Worm (Caenorhabditis elegans) whole organism, L4 larva: ENCODE data around the gene slc-17.8.

Experiments
- D1046.2 ChIP-seq: fragments of 200-800 bp; sonication (Bioruptor generic); IDR thresholded peaks from 2 replicates; pipeline ENCODE4 v1.3.6; 2022; ENCODE audit warnings: missing genetic modification characterization, missing compliant biosample characterization
- F10B5.3 ChIP-seq: sonication (generic microtip); optimal IDR thresholded peaks from 2 replicates; lab custom pipeline; 2016; ENCODE audit warnings: mild to moderate bottlenecking, missing genetic modification characterization, missing compliant biosample characterization
- F49E8.2 ChIP-seq: sonication (generic microtip); optimal IDR thresholded peaks from 2 replicates; lab custom pipeline; 2016; ENCODE audit warnings: missing compliant biosample characterization, mild to moderate bottlenecking, missing genetic modification characterization, borderline replicate concordance
- T26A8.4 ChIP-seq: fragments of 200-800 bp; sonication (Bioruptor generic); IDR thresholded peaks from 2 replicates; pipeline ENCODE4 v1.3.6; 2022; ENCODE audit warnings: missing genetic modification characterization, missing compliant biosample characterization
- Y5F2A.4 ChIP-seq: fragments of 200-800 bp; sonication (Bioruptor generic); optimal IDR thresholded peaks from 2 replicates; lab custom pipeline; 2018; ENCODE audit warnings: mild to moderate bottlenecking, missing genetic modification characterization, missing compliant biosample characterization
- ZK546.5 ChIP-seq, 2 experiments: sonication (generic microtip); optimal IDR thresholded peaks; 2 replicates each; lab custom pipeline; 2017; ENCODE audit warnings: missing biosample characterization in 2 of 2, missing genetic modification characterization in 2 of 2
- arid-1 ChIP-seq: fragments of 200-800 bp; sonication (Bioruptor generic); conservative IDR thresholded peaks from 2 replicates; pipeline ENCODE4 v1.3.6; 2022; ENCODE audit warnings: missing genetic modification reagents, missing genetic modification characterization, missing compliant biosample characterization
- ceh-28 ChIP-seq: fragments of 150-350 bp; optimal IDR thresholded peaks from 2 replicates; lab custom pipeline; 2014; ENCODE audit warnings: missing biosample characterization, missing genetic modification reagents, missing genetic modification characterization
- ceh-32 ChIP-seq: sonication (generic microtip); optimal IDR thresholded peaks from 2 replicates; lab custom pipeline; 2016; ENCODE audit warnings: mild to moderate bottlenecking, missing genetic modification characterization, missing compliant biosample characterization; ENCODE audit not compliant: poor library complexity
- ceh-44 ChIP-seq: fragments of 200-800 bp; sonication (Bioruptor generic); IDR thresholded peaks from 2 replicates; pipeline ENCODE4 v1.3.6; 2022; ENCODE audit warnings: missing genetic modification reagents, missing genetic modification characterization, missing compliant biosample characterization
- ceh-62 ChIP-seq: sonication (generic microtip); optimal IDR thresholded peaks from 2 replicates; lab custom pipeline; 2017; ENCODE audit warnings: missing biosample characterization, missing genetic modification characterization
- ctbp-1 ChIP-seq: fragments of 200-800 bp; sonication (Bioruptor generic); IDR thresholded peaks from 2 replicates; pipeline ENCODE4 v1.3.6; 2022; ENCODE audit warnings: missing genetic modification reagents, missing genetic modification characterization, missing compliant biosample characterization
- daf-16 ChIP-seq, 3 experiments: sonication (generic microtip); optimal IDR thresholded peaks; 2 replicates each; lab custom pipeline; 2016 to 2017; ENCODE audit warnings: missing genetic modification characterization in 3 of 3, missing genetic modification reagents in 3 of 3, mild to moderate bottlenecking in 2 of 3, missing compliant biosample characterization in 2 of 3, missing biosample characterization in 1 of 3, moderate library complexity in 1 of 3
- daf-19 ChIP-seq: fragments of 200-800 bp; sonication (Bioruptor generic); conservative IDR thresholded peaks from 2 replicates; pipeline ENCODE4 v1.3.6; 2022; ENCODE audit warnings: missing genetic modification characterization, missing compliant biosample characterization
- dmd-6 ChIP-seq: fragments of 200-800 bp; sonication (Bioruptor generic); IDR thresholded peaks from 2 replicates; pipeline ENCODE4 v1.3.6; 2022; ENCODE audit warnings: missing genetic modification reagents, missing genetic modification characterization, missing compliant biosample characterization
- dmd-9 ChIP-seq: fragments of 200-800 bp; sonication (Bioruptor generic); IDR thresholded peaks from 2 replicates; pipeline ENCODE4 v1.3.6; 2022; ENCODE audit warnings: missing genetic modification reagents, missing genetic modification characterization, missing compliant biosample characterization
- dve-1 ChIP-seq: sonication (generic microtip); optimal IDR thresholded peaks from 2 replicates; lab custom pipeline; 2017; ENCODE audit warnings: antibody characterized with exemption, mild to moderate bottlenecking, missing genetic modification characterization, missing compliant biosample characterization; ENCODE audit not compliant: insufficient read depth
- egl-43 ChIP-seq: fragments of 200-800 bp; sonication (Bioruptor generic); IDR thresholded peaks from 2 replicates; pipeline ENCODE4 v1.3.6; 2022; ENCODE audit warnings: missing genetic modification reagents, missing genetic modification characterization, missing compliant biosample characterization
- hif-1 ChIP-seq, 2 experiments: sonication (generic microtip); optimal IDR thresholded peaks; 2 replicates each; lab custom pipeline; 2016 to 2017; ENCODE audit warnings: missing compliant biosample characterization in 2 of 2, missing genetic modification characterization in 2 of 2, missing genetic modification reagents in 2 of 2, missing genotype in 2 of 2, mild to moderate bottlenecking in 1 of 2
- hlh-11 ChIP-seq: fragments of 200-800 bp; sonication (Bioruptor generic); optimal IDR thresholded peaks from 2 replicates; lab custom pipeline; 2018; ENCODE audit warnings: mild to moderate bottlenecking, missing genetic modification characterization, missing compliant biosample characterization
- hlh-30 ChIP-seq: sonication (generic microtip); optimal IDR thresholded peaks from 2 replicates; lab custom pipeline; 2017; ENCODE audit warnings: antibody characterized with exemption, mild to moderate bottlenecking, missing genetic modification characterization, missing compliant biosample characterization; ENCODE audit not compliant: insufficient read depth
- hmg-1.1 ChIP-seq: fragments of 200-800 bp; sonication (Bioruptor generic); IDR thresholded peaks from 2 replicates; pipeline ENCODE4 v1.3.6; 2022; ENCODE audit warnings: missing genetic modification reagents, missing genetic modification characterization, missing compliant biosample characterization
- jun-1 ChIP-seq: fragments of 150-350 bp; optimal IDR thresholded peaks from 2 replicates; lab custom pipeline; 2014; ENCODE audit warnings: missing biosample characterization, missing genetic modification reagents, missing genetic modification characterization
- lim-7 ChIP-seq: fragments of 200-800 bp; sonication (Bioruptor generic); IDR thresholded peaks from 2 replicates; pipeline ENCODE4 v1.3.6; 2022; ENCODE audit warnings: missing genetic modification characterization, missing compliant biosample characterization
- lin-39 ChIP-seq: fragments of 150-350 bp; optimal IDR thresholded peaks from 2 replicates; lab custom pipeline; 2014; ENCODE audit warnings: missing biosample characterization, missing genetic modification reagents, missing genetic modification characterization
- lir-3 ChIP-seq: sonication (generic microtip); optimal IDR thresholded peaks from 2 replicates; lab custom pipeline; 2016; ENCODE audit warnings: mild to moderate bottlenecking, missing genetic modification characterization, missing compliant biosample characterization
- lsy-2 ChIP-seq, 2 experiments: fragments of 150-350 bp in 1 of 2; sonication (generic microtip) in 1 of 2; optimal IDR thresholded peaks; 2 replicates each; lab custom pipeline; 2014 to 2017; ENCODE audit warnings: missing biosample characterization in 2 of 2, missing genetic modification characterization in 2 of 2
- madf-5 ChIP-seq, 2 experiments: fragments of 200-800 bp; sonication (Bioruptor generic); IDR thresholded peaks; 2 replicates each; pipeline ENCODE4 v1.3.6; 2022; ENCODE audit warnings: missing compliant biosample characterization in 2 of 2, missing genetic modification characterization in 2 of 2
- mdl-1 ChIP-seq, 2 experiments: fragments of 150-350 bp in 1 of 2; sonication (generic microtip) in 1 of 2; optimal IDR thresholded peaks; 2 replicates each; lab custom pipeline; 2014 to 2017; ENCODE audit warnings: missing biosample characterization in 2 of 2, missing genetic modification characterization in 2 of 2
- mdt-29 ChIP-seq: fragments of 200-800 bp; sonication (Bioruptor generic); IDR thresholded peaks from 2 replicates; pipeline ENCODE4 v1.3.6; 2022; ENCODE audit warnings: missing genetic modification reagents, missing genetic modification characterization, missing compliant biosample characterization
- mes-2 ChIP-seq: sonication (generic microtip); optimal IDR thresholded peaks from 2 replicates; lab custom pipeline; 2016; ENCODE audit warnings: missing genotype, mild to moderate bottlenecking, missing genetic modification characterization, missing compliant biosample characterization; ENCODE audit not compliant: poor library complexity, severe bottlenecking
- nhr-10 ChIP-seq: fragments of 150-350 bp; optimal IDR thresholded peaks from 2 replicates; lab custom pipeline; 2014; ENCODE audit warnings: missing biosample characterization, missing genetic modification characterization
- nhr-111 ChIP-seq: fragments of 200-800 bp; sonication (Bioruptor generic); optimal IDR thresholded peaks from 2 replicates; lab custom pipeline; 2018; ENCODE audit warnings: mild to moderate bottlenecking, missing genetic modification characterization, missing compliant biosample characterization
- nhr-237 ChIP-seq: sonication (generic microtip); optimal IDR thresholded peaks from 2 replicates; lab custom pipeline; 2017; ENCODE audit warnings: missing biosample characterization, missing genetic modification characterization
- nhr-25 ChIP-seq: sonication (generic microtip); optimal IDR thresholded peaks from 2 replicates; lab custom pipeline; 2017; ENCODE audit warnings: missing genetic modification characterization, mild to moderate bottlenecking, missing compliant biosample characterization, antibody characterized with exemption, moderate library complexity, borderline replicate concordance; ENCODE audit not compliant: insufficient read depth
- nhr-28 ChIP-seq: fragments of 150-350 bp; optimal IDR thresholded peaks from 2 replicates; lab custom pipeline; 2014; ENCODE audit warnings: missing biosample characterization, missing genetic modification characterization
- nhr-41 ChIP-seq: fragments of 200-800 bp; sonication (Bioruptor generic); IDR thresholded peaks from 2 replicates; pipeline ENCODE4 v1.3.6; 2022; ENCODE audit warnings: missing genetic modification reagents, missing genetic modification characterization, missing compliant biosample characterization
- nhr-6 ChIP-seq: fragments of 150-350 bp; optimal IDR thresholded peaks from 2 replicates; lab custom pipeline; 2014; ENCODE audit warnings: missing biosample characterization, missing genetic modification characterization
- pha-4 ChIP-seq, 2 experiments: fragments of 150-350 bp in 1 of 2; fragments of 200-800 bp in 1 of 2; sonication (Bioruptor generic) in 1 of 2; IDR thresholded peaks in 1 of 2; optimal IDR thresholded peaks in 1 of 2; 2 replicates each; pipeline versions ENCODE4 v1.3.6 to Lab custom; 2014 to 2022; ENCODE audit warnings: missing genetic modification characterization in 2 of 2, missing genetic modification reagents in 2 of 2, missing biosample characterization in 1 of 2, missing compliant biosample characterization in 1 of 2
- php-3 ChIP-seq: fragments of 200-800 bp; sonication (Bioruptor generic); IDR thresholded peaks from 2 replicates; pipeline ENCODE4 v1.3.6; 2022; ENCODE audit warnings: missing genetic modification reagents, missing genetic modification characterization, missing compliant biosample characterization
- pqm-1 ChIP-seq: sonication (generic microtip); optimal IDR thresholded peaks from 2 replicates; lab custom pipeline; 2017; ENCODE audit warnings: missing biosample characterization, missing genetic modification characterization
- rbr-2 ChIP-seq: sonication (generic microtip); optimal IDR thresholded peaks from 2 replicates; lab custom pipeline; 2016; ENCODE audit warnings: missing genotype, missing genetic modification characterization, missing compliant biosample characterization
- sdz-12 ChIP-seq: fragments of 200-800 bp; sonication (Bioruptor generic); optimal IDR thresholded peaks from 2 replicates; lab custom pipeline; 2018; ENCODE audit warnings: mild to moderate bottlenecking, missing genetic modification characterization, missing compliant biosample characterization
- skn-1 ChIP-seq: fragments of 150-350 bp; optimal IDR thresholded peaks from 2 replicates; lab custom pipeline; 2014; ENCODE audit warnings: missing biosample characterization, missing genetic modification characterization
- snpc-1.2 ChIP-seq: fragments of 200-800 bp; sonication (Bioruptor generic); IDR thresholded peaks from 2 replicates; pipeline ENCODE4 v1.3.6; 2022; ENCODE audit warnings: missing genetic modification reagents, missing genetic modification characterization, missing compliant biosample characterization
- spr-3 ChIP-seq: fragments of 200-800 bp; sonication (Bioruptor generic); optimal IDR thresholded peaks from 2 replicates; lab custom pipeline; 2018; ENCODE audit warnings: mild to moderate bottlenecking, missing genetic modification characterization, missing compliant biosample characterization
- tra-1 ChIP-seq: fragments of 200-800 bp; sonication (Bioruptor generic); IDR thresholded peaks from 2 replicates; pipeline ENCODE4 v1.3.6; 2022; ENCODE audit warnings: missing genetic modification reagents, missing genetic modification characterization, missing compliant biosample characterization
- zip-11 ChIP-seq: fragments of 200-800 bp; sonication (Bioruptor generic); IDR thresholded peaks from 2 replicates; pipeline ENCODE4 v1.3.6; 2022; ENCODE audit warnings: missing genetic modification characterization, missing compliant biosample characterization

The slc-17.8 gene

DNA sequence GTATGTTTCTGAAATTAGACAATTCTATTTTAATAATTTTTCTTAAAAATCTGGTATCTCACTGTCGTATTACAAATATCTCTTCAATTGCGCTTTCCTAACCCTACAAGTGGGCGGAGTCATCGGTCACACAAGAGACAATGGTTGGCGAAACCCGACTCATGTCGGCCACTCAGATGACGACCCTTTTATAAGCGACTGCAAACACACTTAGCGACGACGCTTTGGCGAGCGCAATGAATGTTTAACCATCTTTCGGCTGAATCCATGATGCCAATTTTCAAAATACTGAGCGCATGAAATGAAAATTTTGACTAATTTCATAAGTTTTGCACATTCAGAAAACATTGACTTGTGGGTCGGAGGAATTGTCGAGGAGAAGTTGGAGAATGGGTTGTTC lies 45.0 kb downstream of the slc-17.8 start (continued):
- TF ChIP-seq php-3: peak; percentile 99
- TF ChIP-seq hlh-11 (tag; lab: Kevin White, UChicago): peak; percentile 91
- peak; percentile 90 for TF ChIP-seq dve-1 (tag; lab: Kevin White, UChicago)
- TF ChIP-seq nhr-6: peak; percentile 82
- TF ChIP-seq dmd-6 (GFP tag; lab: Robert Waterston, UW): peak; percentile 92; the same call in 1 of the 2 replicates
- TF ChIP-seq zip-11 (GFP tag; lab: Robert Waterston, UW): peak; percentile 92
- peak; percentile 97 for TF ChIP-seq dmd-9 (GFP tag; lab: Robert Waterston, UW)
- peak; percentile 8 to 59 for TF ChIP-seq mdl-1 (tag; optimal IDR thresholded peaks at IDR 0.05; lab: Kevin White, UChicago)
- TF ChIP-seq lir-3: peak; percentile 95
- TF ChIP-seq nhr-10 (tag; lab: Kevin White, UChicago): peak; percentile 54
- peak; percentile 89 for TF ChIP-seq jun-1 (tag; lab: Kevin White, UChicago)
- TF ChIP-seq nhr-237 (tag; lab: Kevin White, UChicago): no peak
- no peak for TF ChIP-seq ceh-28 (tag; lab: Kevin White, UChicago)
- peak; percentile 87 for TF ChIP-seq ceh-32
- peak; percentile 65 for TF ChIP-seq nhr-28 (tag; lab: Kevin White, UChicago)
- TF ChIP-seq Y5F2A.4 (GFP tag; lab: Kevin White, UChicago): peak; percentile 98
- TF ChIP-seq spr-3 (GFP tag; lab: Kevin White, UChicago): peak; percentile 99
- peak; percentile 96 for TF ChIP-seq mdt-29 (GFP tag; lab: Robert Waterston, UW)
- TF ChIP-seq ctbp-1 (GFP tag; lab: Robert Waterston, UW): peak; percentile 99
- peak; percentile 99 for TF ChIP-seq tra-1 (GFP tag; lab: Robert Waterston, UW)
- TF ChIP-seq rbr-2: peak; percentile 96
- no peak for TF ChIP-seq ceh-62 (tag; lab: Kevin White, UChicago)
- TF ChIP-seq F10B5.3 (tag; lab: Kevin White, UChicago): peak; percentile 95
- no peak for TF ChIP-seq skn-1 (tag; lab: Kevin White, UChicago)
- peak; percentile 30 for TF ChIP-seq nhr-25 (tag; lab: Kevin White, UChicago)
- TF ChIP-seq daf-19 (GFP tag; lab: Robert Waterston, UW): peak; percentile 100
- TF ChIP-seq lin-39 (tag; lab: Kevin White, UChicago): no peak
- peak; percentile 100 for TF ChIP-seq nhr-111
- peak; percentile 99 for TF ChIP-seq sdz-12 (GFP tag; lab: Kevin White, UChicago)
- TF ChIP-seq ZK546.5 (tag; optimal IDR thresholded peaks at IDR 0.05; lab: Kevin White, UChicago): no peak
- peak; percentile 70 for TF ChIP-seq hlh-30
- TF ChIP-seq daf-16 (GFP tag; optimal IDR thresholded peaks at IDR 0.05; lab: Kevin White, UChicago): peak; percentile 96 to 98
- TF ChIP-seq daf-16 (tag; optimal IDR thresholded peaks at IDR 0.05; lab: Kevin White, UChicago): peak; percentile 84
- TF ChIP-seq D1046.2 (GFP tag; lab: Robert Waterston, UW): peak; percentile 97
- TF ChIP-seq nhr-41 (GFP tag; lab: Robert Waterston, UW): peak; percentile 100
- no peak for TF ChIP-seq pqm-1 (tag; lab: Kevin White, UChicago)

ce11 chrV:8499407-8499806 lies 46.0 kb downstream of the slc-17.8 start:
- TF ChIP-seq hif-1 (tag; optimal IDR thresholded peaks at IDR 0.05; lab: Kevin White, UChicago) (no peak), snpc-1.2 (GFP tag; lab: Robert Waterston, UW) (peak; percentile 52; the same call in 1 of the 2 replicates), mes-2 (no peak), F49E8.2 (tag; lab: Kevin White, UChicago) (no peak), dve-1 (tag; lab: Kevin White, UChicago) (no peak), T26A8.4 (GFP tag; lab: Robert Waterston, UW) (0 out of 2 replicates have a peak, but pooled peaks have one; percentile 39), nhr-6 (no peak), pha-4 (GFP tag; IDR thresholded peaks at IDR 0.05; lab: Robert Waterston, UW) (peak; percentile 53; the same call in 1 of the 2 replicates), pha-4 (tag; optimal IDR thresholded peaks at IDR 0.05; lab: Kevin White, UChicago) (no peak), egl-43 (GFP tag; lab: Robert Waterston, UW) (peak; percentile 52; the same call in 1 of the 2 replicates), lim-7 (GFP tag; lab: Robert Waterston, UW) (peak; percentile 91), nhr-237 (tag; lab: Kevin White, UChicago) (no peak), ceh-44 (GFP tag; lab: Robert Waterston, UW) (0 out of 2 replicates have a peak, but pooled peaks have one; percentile 44), arid-1 (peak; percentile 47; the same call in 1 of the 2 replicates), lsy-2 (tag; optimal IDR thresholded peaks at IDR 0.05; lab: Kevin White, UChicago) (no peak), hmg-1.1 (GFP tag; lab: Robert Waterston, UW) (no peak), madf-5 (GFP tag; IDR thresholded peaks at IDR 0.05; lab: Robert Waterston, UW) (0 out of 4 replicates have a peak, but pooled peaks have one; percentile 51 to 66), nhr-41 (GFP tag; lab: Robert Waterston, UW) (no peak)
